Worm (Caenorhabditis elegans): ENCODE results near the gene rab-33.

The rab-33 gene

ce11 chrIII:10460427-10461163 is 43.1 kb downstream of the rab-33 start, which contains the start of gene ecps-1 (continued):
- peak; percentile 78 for TF ChIP-seq fkh-10 (GFP tag; optimal IDR thresholded peaks at IDR 0.05)
- peak; percentile 96 for TF ChIP-seq mep-1 (tag; optimal IDR thresholded peaks at IDR 0.05)
- TF ChIP-seq lin-35 (GFP tag; optimal IDR thresholded peaks at IDR 0.05), result peak; percentile 81 to 90
- peak in 2 of 6 experiments; percentile 72 to 93 for TF ChIP-seq elt-3 (tag; optimal IDR thresholded peaks at IDR 0.05)
- peak; percentile 82 for TF ChIP-seq mab-9 (GFP tag; IDR thresholded peaks at IDR 0.05)
- peak; percentile 72 for TF ChIP-seq pqm-1 (tag; optimal IDR thresholded peaks at IDR 0.05)
- no peak for TF ChIP-seq mef-2 (tag; optimal IDR thresholded peaks at IDR 0.05)
- no peak for TF ChIP-seq ama-1 (optimal IDR thresholded peaks at IDR 0.05)
- peak; percentile 76 for TF ChIP-seq irx-1 (tag; optimal IDR thresholded peaks at IDR 0.05)
- peak; percentile 98 for TF ChIP-seq C16A3.4 (tag; optimal IDR thresholded peaks at IDR 0.05)
- TF ChIP-seq dpl-1 (GFP tag; optimal IDR thresholded peaks at IDR 0.05), result peak; percentile 72 to 84 (median 83)
- peak; percentile 93 for TF ChIP-seq lin-15B (tag; optimal IDR thresholded peaks at IDR 0.05)
- peak; percentile 96 for TF ChIP-seq nhr-71 (tag; optimal IDR thresholded peaks at IDR 0.05)
- TF ChIP-seq F16B12.6 (tag; optimal IDR thresholded peaks at IDR 0.05), result peak; percentile 69
- peak in 1 of 2 experiments; percentile 47 for TF ChIP-seq mdl-1 (tag; optimal IDR thresholded peaks at IDR 0.05)
- peak; percentile 95 for TF ChIP-seq lin-14 (GFP tag; optimal IDR thresholded peaks at IDR 0.05)
- TF ChIP-seq fos-1 (tag; optimal IDR thresholded peaks at IDR 0.05), result peak; percentile 88
- no peak for TF ChIP-seq ces-1 (GFP tag; optimal IDR thresholded peaks at IDR 0.05)
- TF ChIP-seq sox-4 (tag; optimal IDR thresholded peaks at IDR 0.05), result peak; percentile 91
- TF ChIP-seq hpl-2 (GFP tag; optimal IDR thresholded peaks at IDR 0.05), result peak; percentile 86
- peak; percentile 1 for TF ChIP-seq vab-15 (tag; optimal IDR thresholded peaks at IDR 0.05)
- TF ChIP-seq unc-130 (tag; optimal IDR thresholded peaks at IDR 0.05), result peak; percentile 0
- peak; percentile 81 for TF ChIP-seq C04F5.9 (tag; optimal IDR thresholded peaks at IDR 0.05)
- no peak for TF ChIP-seq unc-30 (tag; optimal IDR thresholded peaks at IDR 0.05)
- TF ChIP-seq tlp-1 (tag; optimal IDR thresholded peaks at IDR 0.05), result no peak
- TF ChIP-seq nhr-11 (tag; optimal IDR thresholded peaks at IDR 0.05), result peak; percentile 66
- TF ChIP-seq lsy-2 (tag; optimal IDR thresholded peaks at IDR 0.05), result peak; percentile 92
- TF ChIP-seq egl-27 (tag; optimal IDR thresholded peaks at IDR 0.05), result peak in 1 of 2 experiments; percentile 22
- TF ChIP-seq fkh-8 (tag; optimal IDR thresholded peaks at IDR 0.05), result peak; percentile 95
- no peak for TF ChIP-seq zag-1 (tag; optimal IDR thresholded peaks at IDR 0.05)
- TF ChIP-seq aha-1 (tag; optimal IDR thresholded peaks at IDR 0.05), result no peak
- TF ChIP-seq hlh-4 (tag; optimal IDR thresholded peaks at IDR 0.05), result no peak
- peak; percentile 76 for TF ChIP-seq ceh-8 (GFP tag; optimal IDR thresholded peaks at IDR 0.05)
- no peak for TF ChIP-seq ets-5 (GFP tag; IDR thresholded peaks at IDR 0.05)

- TF ChIP-seq snu-23 (GFP tag; optimal IDR thresholded peaks at IDR 0.05) (no peak), unc-30 (tag; optimal IDR thresholded peaks at IDR 0.05) (no peak)
Measured at ce11 chrIII:10451012-10451411, 52.6 kb downstream of the rab-33 start, which contains the start of gene H04D03.4. H04D03.4 (minus strand) TSS chrIII:10451112.

All from whole organism, L1 larva.